Fruit fly (Drosophila melanogaster) whole organism, embryonic: ENCODE data around the gene heix.

Source experiments
- Asciz ChIP-seq: fragments of 200-800 bp; sonication (Bioruptor generic); optimal IDR thresholded peaks from 2 replicates; lab custom pipeline; 2017; ENCODE audit warnings: missing biosample characterization, mild to moderate bottlenecking, missing genetic modification characterization, missing genetic modification reagents
- CG12744 ChIP-seq: fragments of 200-800 bp; sonication (Bioruptor generic); optimal IDR thresholded peaks from 2 replicates; lab custom pipeline; 2016; ENCODE audit warnings: missing biosample characterization, missing genetic modification characterization
- CG13424 ChIP-seq: fragments of 200-800 bp; sonication (Bioruptor generic); optimal IDR thresholded peaks from 2 replicates; lab custom pipeline; 2019; ENCODE audit warnings: missing biosample characterization, mild to moderate bottlenecking, missing genetic modification characterization, moderate library complexity
- CG13894 ChIP-seq: fragments of 200-800 bp; sonication (Bioruptor generic); optimal IDR thresholded peaks from 3 replicates; lab custom pipeline; 2018; ENCODE audit warnings: missing biosample characterization, mild to moderate bottlenecking, missing genetic modification characterization, moderate library complexity
- CG14667 ChIP-seq: fragments of 200-800 bp; sonication (Bioruptor generic); IDR thresholded peaks from 2 replicates; pipeline ENCODE4 v1.3.6; 2022; ENCODE audit warnings: missing biosample characterization, missing genetic modification characterization
- CG14710 ChIP-seq: fragments of 200-800 bp; sonication (Bioruptor generic); optimal IDR thresholded peaks from 3 replicates; lab custom pipeline; 2019; ENCODE audit warnings: missing biosample characterization, mild to moderate bottlenecking, missing genetic modification characterization, moderate library complexity
- CG15601 ChIP-seq: fragments of 200-800 bp; sonication (Bioruptor generic); optimal IDR thresholded peaks from 3 replicates; lab custom pipeline; 2019; ENCODE audit warnings: missing biosample characterization, mild to moderate bottlenecking, missing genetic modification characterization, moderate library complexity
- CG17568 ChIP-seq: fragments of 200-800 bp; sonication (Bioruptor generic); optimal IDR thresholded peaks from 2 replicates; lab custom pipeline; 2018; ENCODE audit warnings: missing biosample characterization, mild to moderate bottlenecking, missing genetic modification characterization, moderate library complexity
- CG17912 ChIP-seq: fragments of 200-800 bp; sonication (Bioruptor generic); optimal IDR thresholded peaks from 2 replicates; lab custom pipeline; 2018; ENCODE audit warnings: missing biosample characterization, mild to moderate bottlenecking, missing genetic modification characterization
- CG18262 ChIP-seq: fragments of 200-800 bp; optimal IDR thresholded peaks from 3 replicates; lab custom pipeline; 2019; ENCODE audit warnings: missing biosample characterization, mild to moderate bottlenecking, missing genetic modification characterization, moderate library complexity
- CG2875 ChIP-seq: fragments of 200-800 bp; sonication (Bioruptor generic); optimal IDR thresholded peaks from 2 replicates; lab custom pipeline; 2017; ENCODE audit warnings: missing biosample characterization, mild to moderate bottlenecking, missing genetic modification characterization, missing genetic modification reagents
- CG30431 ChIP-seq: fragments of 200-800 bp; sonication (Bioruptor generic); optimal IDR thresholded peaks from 2 replicates; lab custom pipeline; 2017; ENCODE audit warnings: missing biosample characterization, missing genetic modification characterization
- CG3163 ChIP-seq: fragments of 200-800 bp; sonication (Bioruptor generic); optimal IDR thresholded peaks from 3 replicates; lab custom pipeline; 2016; ENCODE audit warnings: missing biosample characterization, missing genetic modification characterization
- CG6813 ChIP-seq: fragments of 200-800 bp; sonication (Bioruptor generic); optimal IDR thresholded peaks from 2 replicates; lab custom pipeline; 2017; ENCODE audit warnings: missing biosample characterization, missing genetic modification characterization, mild to moderate bottlenecking, moderate library complexity, missing genetic modification reagents
- CG7271 ChIP-seq: fragments of 200-800 bp; sonication (Bioruptor generic); optimal IDR thresholded peaks from 2 replicates; lab custom pipeline; 2018; ENCODE audit warnings: missing biosample characterization, mild to moderate bottlenecking, missing genetic modification characterization, moderate library complexity
- CG7839 ChIP-seq: fragments of 200-800 bp; sonication (Bioruptor generic); optimal IDR thresholded peaks from 3 replicates; lab custom pipeline; 2018; ENCODE audit warnings: missing biosample characterization, mild to moderate bottlenecking, missing genetic modification characterization, moderate library complexity
- CG8281 ChIP-seq: fragments of 200-800 bp; sonication (Bioruptor generic); optimal IDR thresholded peaks from 2 replicates; lab custom pipeline; 2018; ENCODE audit warnings: missing biosample characterization, mild to moderate bottlenecking, missing genetic modification characterization, moderate library complexity
- CG9727 ChIP-seq: fragments of 200-800 bp; sonication (Bioruptor generic); optimal IDR thresholded peaks from 3 replicates; lab custom pipeline; 2017; ENCODE audit warnings: missing biosample characterization, mild to moderate bottlenecking, missing genetic modification characterization
- CG9817 ChIP-seq: fragments of 200-800 bp; sonication (Bioruptor generic); optimal IDR thresholded peaks from 2 replicates; lab custom pipeline; 2018; ENCODE audit warnings: missing biosample characterization, mild to moderate bottlenecking, missing genetic modification characterization, moderate library complexity
- CG9876 ChIP-seq: fragments of 200-800 bp; sonication (Bioruptor generic); optimal IDR thresholded peaks from 2 replicates; lab custom pipeline; 2016; ENCODE audit warnings: missing biosample characterization, missing genetic modification characterization
- Camta ChIP-seq: fragments of 200-800 bp; sonication (Bioruptor generic); optimal IDR thresholded peaks from 2 replicates; lab custom pipeline; 2016; ENCODE audit warnings: missing biosample characterization, missing genetic modification characterization
- Doc2 ChIP-seq: fragments of 200-800 bp; sonication (Bioruptor generic); IDR thresholded peaks from 2 replicates; pipeline ENCODE4 v1.3.6; 2022; ENCODE audit warnings: missing biosample characterization, missing genetic modification characterization
- Dp ChIP-seq: fragments of 200-800 bp; sonication (Bioruptor generic); optimal IDR thresholded peaks from 2 replicates; lab custom pipeline; 2018; ENCODE audit warnings: missing biosample characterization, mild to moderate bottlenecking, missing genetic modification characterization, moderate library complexity
- GATAe ChIP-seq: fragments of 200-800 bp; sonication (Bioruptor generic); conservative IDR thresholded peaks from 2 replicates; pipeline ENCODE4 v1.3.6; 2022; ENCODE audit warnings: missing biosample characterization, missing genetic modification characterization
- MTF-1 ChIP-seq: fragments of 200-800 bp; sonication (Bioruptor generic); optimal IDR thresholded peaks from 2 replicates; lab custom pipeline; 2018; ENCODE audit warnings: missing biosample characterization, mild to moderate bottlenecking, missing genetic modification characterization, borderline replicate concordance
- Max ChIP-seq: fragments of 200-800 bp; sonication (Bioruptor generic); optimal IDR thresholded peaks from 2 replicates; lab custom pipeline; 2016; ENCODE audit warnings: missing biosample characterization, mild to moderate bottlenecking, missing genetic modification characterization
- NC2β ChIP-seq: fragments of 200-800 bp; sonication (Bioruptor generic); optimal IDR thresholded peaks from 2 replicates; lab custom pipeline; 2016; ENCODE audit warnings: missing biosample characterization, missing genetic modification characterization
- NfI ChIP-seq: fragments of 200-800 bp; sonication (Bioruptor generic); optimal IDR thresholded peaks from 3 replicates; lab custom pipeline; 2018; ENCODE audit warnings: missing biosample characterization, mild to moderate bottlenecking, missing genetic modification characterization, moderate library complexity
- Rx ChIP-seq: fragments of 200-800 bp; sonication (Bioruptor generic); IDR thresholded peaks from 2 replicates; pipeline ENCODE4 v1.3.6; 2022; ENCODE audit warnings: missing biosample characterization, missing genetic modification characterization
- Scr ChIP-seq: fragments of 200-800 bp; sonication (Bioruptor generic); IDR thresholded peaks from 2 replicates; pipeline ENCODE4 v1.3.6; 2022; ENCODE audit warnings: missing biosample characterization, missing genetic modification characterization; ENCODE audit not compliant: partially characterized antibody
- Sry-β ChIP-seq: fragments of 200-800 bp; sonication (Bioruptor generic); optimal IDR thresholded peaks from 2 replicates; lab custom pipeline; 2018; ENCODE audit warnings: missing biosample characterization, mild to moderate bottlenecking, missing genetic modification characterization, moderate library complexity
- az2 ChIP-seq: fragments of 200-800 bp; sonication (Bioruptor generic); optimal IDR thresholded peaks from 3 replicates; lab custom pipeline; 2016; ENCODE audit warnings: missing biosample characterization, missing genetic modification characterization
- chn ChIP-seq: fragments of 200-800 bp; sonication (Bioruptor generic); optimal IDR thresholded peaks from 2 replicates; lab custom pipeline; 2016; ENCODE audit warnings: missing biosample characterization, missing genetic modification characterization
- dpn ChIP-seq, 2 experiments: fragments of 200-800 bp; sonication (Bioruptor generic); optimal IDR thresholded peaks; 3 replicates each; lab custom pipeline; 2016; ENCODE audit warnings: missing biosample characterization in 2 of 2, missing genetic modification characterization in 2 of 2
- emc ChIP-seq: fragments of 200-800 bp; sonication (Bioruptor generic); optimal IDR thresholded peaks from 2 replicates; lab custom pipeline; 2016; ENCODE audit warnings: missing biosample characterization, missing genetic modification characterization
- eyg ChIP-seq: fragments of 200-800 bp; sonication (Bioruptor generic); optimal IDR thresholded peaks from 3 replicates; lab custom pipeline; 2016; ENCODE audit warnings: missing biosample characterization, missing genetic modification characterization
- fd102C ChIP-seq: fragments of 200-800 bp; sonication (Bioruptor generic); optimal IDR thresholded peaks from 2 replicates; lab custom pipeline; 2018; ENCODE audit warnings: missing biosample characterization, mild to moderate bottlenecking, missing genetic modification characterization, moderate library complexity
- fd3F ChIP-seq: fragments of 200-800 bp; sonication (Bioruptor generic); optimal IDR thresholded peaks from 2 replicates; lab custom pipeline; 2018; ENCODE audit warnings: missing biosample characterization, mild to moderate bottlenecking, missing genetic modification characterization, moderate library complexity
- gem ChIP-seq: fragments of 200-800 bp; sonication (Bioruptor generic); optimal IDR thresholded peaks from 2 replicates; lab custom pipeline; 2019; ENCODE audit warnings: missing biosample characterization, mild to moderate bottlenecking, missing genetic modification characterization, moderate library complexity
- gfzf ChIP-seq: fragments of 200-800 bp; sonication (Bioruptor generic); optimal IDR thresholded peaks from 2 replicates; lab custom pipeline; 2016; ENCODE audit warnings: missing biosample characterization, mild to moderate bottlenecking, missing genetic modification characterization, moderate library complexity
- hb ChIP-seq: fragments of 200-800 bp; sonication (Bioruptor generic); IDR thresholded peaks from 3 replicates; pipeline ENCODE4 v1.3.6; 2022; ENCODE audit warnings: missing biosample characterization, missing genetic modification characterization; ENCODE audit not compliant: partially characterized antibody
- ken ChIP-seq: fragments of 200-800 bp; sonication (Bioruptor generic); IDR thresholded peaks from 3 replicates; pipeline ENCODE4 v1.3.6; 2022; ENCODE audit warnings: missing biosample characterization, missing genetic modification characterization
- mld ChIP-seq: fragments of 200-800 bp; sonication (Bioruptor generic); IDR thresholded peaks from 3 replicates; pipeline ENCODE4 v1.3.6; 2022; ENCODE audit warnings: missing biosample characterization, missing genetic modification characterization; ENCODE audit not compliant: partially characterized antibody
- otp ChIP-seq: fragments of 200-800 bp; sonication (Bioruptor generic); IDR thresholded peaks from 3 replicates; pipeline ENCODE4, ENCODE4 v1.3.6; 2022; ENCODE audit warnings: missing biosample characterization, missing genetic modification characterization
- pita ChIP-seq: fragments of 200-800 bp; sonication (Bioruptor generic); optimal IDR thresholded peaks from 2 replicates; lab custom pipeline; 2017; ENCODE audit warnings: missing biosample characterization, mild to moderate bottlenecking, missing genetic modification characterization
- psq ChIP-seq: fragments of 200-800 bp; sonication (Bioruptor generic); optimal IDR thresholded peaks from 2 replicates; lab custom pipeline; 2017; ENCODE audit warnings: missing biosample characterization, missing genetic modification characterization
- ro ChIP-seq: fragments of 200-800 bp; sonication (Bioruptor generic); IDR thresholded peaks from 2 replicates; pipeline ENCODE4 v1.3.6; 2022; ENCODE audit warnings: missing biosample characterization, missing genetic modification characterization
- sens ChIP-seq: fragments of 200-800 bp; sonication (Bioruptor generic); peaks from one replicate; lab custom pipeline; 2016; ENCODE audit warnings: missing biosample characterization, missing genetic modification characterization
- seq ChIP-seq: fragments of 200-800 bp; sonication (Bioruptor generic); IDR thresholded peaks from 2 replicates; pipeline ENCODE4 v1.3.6; 2022; ENCODE audit warnings: missing biosample characterization, missing genetic modification characterization
- wor ChIP-seq: fragments of 200-800 bp; sonication (Bioruptor generic); IDR thresholded peaks from 2 replicates; pipeline ENCODE4 v1.3.6; 2022; ENCODE audit warnings: missing biosample characterization, missing genetic modification characterization

heix gene

dm6 chr2L:16272730-16273129 is 26.9 kb downstream of the heix start (continued):
- TF ChIP-seq CG7271 (tag; lab: Kevin White, UChicago), result no peak
- peak; percentile 59 for TF ChIP-seq sens (GFP tag; lab: Kevin White, UChicago)
- no peak for TF ChIP-seq hb (GFP tag; lab: Robert Waterston, UW)
- TF ChIP-seq eyg (GFP tag; lab: Kevin White, UChicago), result peak; percentile 1
- peak; percentile 48 for TF ChIP-seq CG17912 (GFP tag; lab: Kevin White, UChicago)
- TF ChIP-seq CG18262 (tag; lab: Kevin White, UChicago), result peak; percentile 16
- no peak for TF ChIP-seq CG14667
- TF ChIP-seq CG17568 (GFP tag; lab: Kevin White, UChicago), result peak; percentile 49
- peak; percentile 69 for TF ChIP-seq Asciz
- TF ChIP-seq mld (GFP tag; lab: Robert Waterston, UW), result no peak
- peak; percentile 64 for TF ChIP-seq CG15601 (tag; lab: Kevin White, UChicago)
- no peak for TF ChIP-seq chn (GFP tag; lab: Kevin White, UChicago)
- TF ChIP-seq ken (GFP tag; lab: Robert Waterston, UW), result no peak
- no peak for TF ChIP-seq wor (GFP tag; lab: Robert Waterston, UW)
- TF ChIP-seq Rx (GFP tag; lab: Robert Waterston, UW), result no peak
- TF ChIP-seq CG9727 (GFP tag; lab: Kevin White, UChicago), result peak; percentile 26
- no peak for TF ChIP-seq CG12744
- no peak for TF ChIP-seq psq (GFP tag; lab: Kevin White, UChicago)
- peak; percentile 30 for TF ChIP-seq Max (GFP tag; lab: Kevin White, UChicago)
- no peak for TF ChIP-seq Dp
- TF ChIP-seq Scr (GFP tag; lab: Robert Waterston, UW), result no peak
- TF ChIP-seq gfzf (GFP tag; lab: Kevin White, UChicago), result no peak
- no peak for TF ChIP-seq az2 (GFP tag; lab: Kevin White, UChicago)
- TF ChIP-seq Camta, result no peak
- no peak for TF ChIP-seq CG9817
- TF ChIP-seq otp (GFP tag; lab: Robert Waterston, UW), result peak; percentile 31; the same call in 2 of the 3 replicates
- no peak for TF ChIP-seq CG13894 (tag; lab: Kevin White, UChicago)
- no peak for TF ChIP-seq Doc2 (GFP tag; lab: Robert Waterston, UW)
- no peak for TF ChIP-seq ro (GFP tag; lab: Robert Waterston, UW)
- no peak for TF ChIP-seq fd3F (GFP tag; lab: Kevin White, UChicago)
- TF ChIP-seq fd102C (GFP tag; lab: Kevin White, UChicago), result no peak
- TF ChIP-seq seq (GFP tag; lab: Robert Waterston, UW), result no peak; the same call in 1 of the 2 replicates
- no peak for TF ChIP-seq CG3163 (GFP tag; lab: Kevin White, UChicago)
- TF ChIP-seq Sry-β (GFP tag; lab: Kevin White, UChicago), result no peak
- TF ChIP-seq NC2β (GFP tag; lab: Kevin White, UChicago), result no peak
- no peak for TF ChIP-seq CG8281 (tag; lab: Kevin White, UChicago)
- no peak for TF ChIP-seq GATAe (GFP tag; lab: Robert Waterston, UW)
- no peak for TF ChIP-seq CG9876 (GFP tag; lab: Kevin White, UChicago)
- TF ChIP-seq MTF-1 (GFP tag; lab: Kevin White, UChicago), result peak; percentile 63
- no peak for TF ChIP-seq CG30431 (GFP tag; lab: Kevin White, UChicago)
- TF ChIP-seq CG14710, result no peak
- TF ChIP-seq emc (GFP tag; lab: Kevin White, UChicago), result no peak
- no peak for TF ChIP-seq dpn (GFP tag; optimal IDR thresholded peaks at IDR 0.05; lab: Kevin White, UChicago)
- TF ChIP-seq CG13424 (tag; lab: Kevin White, UChicago), result peak; percentile 13
- TF ChIP-seq CG2875 (GFP tag; lab: Kevin White, UChicago), result peak; percentile 44
- TF ChIP-seq NfI (GFP tag; lab: Kevin White, UChicago), result no peak
- no peak for TF ChIP-seq pita (GFP tag; lab: Kevin White, UChicago)
- TF ChIP-seq CG6813 (GFP tag; lab: Kevin White, UChicago), result peak; percentile 68
- TF ChIP-seq gem (tag; lab: Kevin White, UChicago), result peak; percentile 22
- TF ChIP-seq CG7839 (tag; lab: Kevin White, UChicago), result no peak
